Worm (Caenorhabditis elegans): ENCODE data around the gene math-42.

Gene math-42

DNA sequence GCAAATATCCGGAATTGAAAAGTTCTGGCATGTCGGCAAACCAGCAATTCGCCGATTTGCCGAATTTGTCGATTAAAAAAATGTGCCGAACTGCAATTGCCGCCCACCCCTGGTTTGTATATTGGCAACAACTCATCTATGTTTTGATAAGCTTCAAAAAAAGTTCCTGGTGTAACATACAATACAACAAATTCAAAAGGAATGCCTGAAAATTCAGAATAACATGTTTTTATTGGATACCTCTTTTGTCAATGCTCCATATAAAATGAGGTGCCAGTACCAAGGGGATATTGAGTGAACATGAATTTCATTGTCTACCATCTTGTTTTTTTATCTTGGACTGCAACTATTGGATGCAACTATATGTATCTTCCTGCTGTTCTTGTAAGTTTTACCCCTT, 18.5 kb upstream of the math-42 start, which contains the start of gene T16A1.4:
T16A1.4 (plus strand) TSS at position 301 of the 400 bp plus-strand sequence.
- no peak for TF ChIP-seq ref-1 (GFP tag; conservative IDR thresholded peaks at IDR 0.05)
- no peak for TF ChIP-seq med-1 (GFP tag; optimal IDR thresholded peaks at IDR 0.05; ENCODE audit: insufficient read depth)
- TF ChIP-seq ztf-23 (GFP tag; IDR thresholded peaks at IDR 0.05): no peak
- no peak for TF ChIP-seq tab-1 (GFP tag; IDR thresholded peaks at IDR 0.05)
- TF ChIP-seq flt-1 (GFP tag; IDR thresholded peaks at IDR 0.05): no peak

DNA sequence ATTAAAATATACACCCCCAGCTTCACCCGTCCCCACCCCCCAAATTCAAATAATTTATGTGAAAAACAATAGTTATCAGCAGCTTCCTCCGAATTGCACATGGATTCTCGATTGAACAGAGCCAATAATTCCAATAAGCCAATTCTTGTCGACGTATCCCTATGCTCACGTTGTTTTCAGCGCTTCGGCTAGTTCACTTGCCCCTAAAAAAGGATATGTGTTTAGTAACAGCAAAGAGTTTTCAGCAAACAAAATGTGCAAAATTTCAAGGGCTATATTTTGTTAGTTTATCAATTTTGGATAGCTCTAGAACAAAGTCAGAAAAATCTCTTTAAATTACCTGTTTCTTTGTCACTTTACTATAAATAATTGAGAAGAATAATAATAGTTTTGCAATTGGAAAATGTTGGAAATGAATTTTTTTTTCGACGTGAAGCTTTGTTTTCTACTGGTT, 16.0 kb upstream of the math-42 start, which contains the start of the genes T16A1.5 and fbxc-49:
T16A1.5 (minus strand) TSS at position 101 of the 454 bp plus-strand sequence.
fbxc-49 (plus strand) TSS at position 404 of the 454 bp plus-strand sequence.
- TF ChIP-seq ztf-29 (GFP tag; IDR thresholded peaks at IDR 0.05): no peak
- no peak for TF ChIP-seq T22C8.4 (GFP tag; IDR thresholded peaks at IDR 0.05)
- no peak for TF ChIP-seq klf-2 (GFP tag; conservative IDR thresholded peaks at IDR 0.05)
- no peak for TF ChIP-seq med-1 (GFP tag; optimal IDR thresholded peaks at IDR 0.05; ENCODE audit: insufficient read depth)
- TF ChIP-seq flt-1 (GFP tag; IDR thresholded peaks at IDR 0.05): no peak
- TF ChIP-seq tab-1 (GFP tag; IDR thresholded peaks at IDR 0.05): no peak
- no peak for TF ChIP-seq cog-1 (tag; optimal IDR thresholded peaks at IDR 0.05)

DNA sequence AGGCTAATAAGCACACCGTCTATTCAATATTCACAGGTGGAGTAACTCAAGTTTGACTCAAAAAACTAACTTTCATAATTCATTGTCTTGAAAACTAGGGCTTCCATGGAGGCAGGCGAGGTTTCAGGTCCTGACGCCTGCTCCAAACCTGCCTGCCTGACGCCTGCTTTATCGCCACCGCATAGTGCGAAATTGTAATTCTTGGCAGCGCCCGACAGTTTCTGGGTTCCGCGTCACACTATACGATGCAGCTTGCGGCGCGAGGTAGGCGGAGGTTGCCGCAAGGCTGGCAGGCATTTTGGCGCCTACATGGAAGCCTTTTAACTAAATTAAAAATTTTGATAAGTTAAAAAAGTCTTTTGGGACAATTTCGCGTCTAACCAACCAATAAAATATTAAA, 12.5 kb upstream of the math-42 start:
- TF ChIP-seq klf-2 (GFP tag; conservative IDR thresholded peaks at IDR 0.05) (no peak), ztf-29 (GFP tag; IDR thresholded peaks at IDR 0.05) (no peak), med-1 (GFP tag; optimal IDR thresholded peaks at IDR 0.05; ENCODE audit: insufficient read depth) (no peak), flt-1 (GFP tag; IDR thresholded peaks at IDR 0.05) (no peak)

DNA sequence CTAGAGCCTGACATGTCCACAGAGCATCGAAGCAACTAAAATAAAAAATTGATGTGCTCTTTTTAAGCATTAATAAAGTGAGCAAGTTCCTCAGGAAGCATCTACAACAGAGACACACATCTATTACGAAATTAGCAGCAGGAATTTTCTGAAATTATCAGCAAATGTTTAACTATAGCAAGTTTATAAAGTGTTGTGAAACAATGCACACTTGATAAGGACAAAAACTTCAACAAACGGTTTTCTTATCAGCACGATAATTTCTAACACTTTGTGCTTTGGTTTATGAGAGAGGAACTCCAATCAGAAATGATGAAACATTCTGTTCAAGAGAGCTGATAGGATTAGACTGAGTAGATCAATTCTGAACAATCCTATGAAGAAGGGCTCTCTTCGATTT, 9.1 kb upstream of the math-42 start, which contains the start of gene trpl-5:
trpl-5 (minus strand) TSS at position 32 of the 400 bp plus-strand sequence.
- TF ChIP-seq T22C8.4 (GFP tag; IDR thresholded peaks at IDR 0.05) (no peak), cog-1 (tag; optimal IDR thresholded peaks at IDR 0.05) (no peak), med-1 (GFP tag; optimal IDR thresholded peaks at IDR 0.05; ENCODE audit: insufficient read depth) (no peak), tab-1 (GFP tag; IDR thresholded peaks at IDR 0.05) (no peak), ref-1 (GFP tag; conservative IDR thresholded peaks at IDR 0.05) (no peak), ztf-29 (GFP tag; IDR thresholded peaks at IDR 0.05) (no peak), ztf-23 (GFP tag; IDR thresholded peaks at IDR 0.05) (no peak), flt-1 (GFP tag; IDR thresholded peaks at IDR 0.05) (no peak), klf-2 (GFP tag; conservative IDR thresholded peaks at IDR 0.05) (no peak)

DNA sequence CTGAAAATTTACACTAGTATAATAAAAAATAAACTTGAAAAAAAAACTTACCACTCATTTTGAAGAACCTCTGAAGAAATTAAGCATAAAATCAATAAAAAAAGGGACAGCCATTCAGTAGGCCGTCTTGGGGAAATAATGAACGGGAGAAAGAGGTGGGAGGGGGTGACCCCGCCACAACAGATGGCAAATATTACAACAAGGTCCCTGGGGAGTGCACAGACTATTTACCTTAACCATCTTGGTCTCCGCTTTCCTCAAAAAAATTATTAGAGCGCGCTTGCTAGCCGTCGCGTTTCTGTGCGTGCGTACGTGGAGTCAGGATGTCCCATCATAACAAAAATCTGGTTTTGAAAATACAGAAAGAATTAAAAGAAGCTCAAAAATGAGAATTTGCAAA, 7.8 kb upstream of the math-42 start, which contains the start of gene T16A1.10:
T16A1.10 (minus strand) TSS at position 123 of the 400 bp plus-strand sequence.
- TF ChIP-seq tab-1 (GFP tag; IDR thresholded peaks at IDR 0.05) (no peak), flt-1 (GFP tag; IDR thresholded peaks at IDR 0.05) (peak; percentile 50; the same call in 1 of the 2 replicates)

DNA sequence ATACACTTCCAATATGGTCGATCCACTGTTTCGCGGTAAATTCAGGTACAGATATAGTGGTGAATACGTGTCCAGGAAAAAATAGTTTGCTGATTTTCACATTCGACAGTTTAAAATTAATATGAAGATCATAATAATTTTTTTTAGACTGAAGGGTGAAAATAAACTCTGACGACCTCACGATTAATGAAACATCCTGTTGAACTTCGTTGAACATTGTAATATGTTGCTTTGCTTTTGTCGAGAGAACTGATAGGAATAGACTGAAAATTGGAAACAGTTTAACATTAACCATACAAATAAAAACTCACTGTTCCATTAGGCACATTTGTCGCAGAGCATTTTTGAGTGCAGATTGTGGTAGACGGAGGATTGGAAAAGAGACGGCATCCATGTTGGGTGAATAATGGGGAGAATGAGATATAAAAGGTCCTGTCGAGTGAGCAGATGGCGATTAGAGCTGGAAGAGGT, 6.2 kb upstream of the math-42 start, which contains the start of gene fbxb-37:
fbxb-37 (minus strand) TSS at position 421 of the 471 bp plus-strand sequence.
- TF ChIP-seq klf-2 (GFP tag; conservative IDR thresholded peaks at IDR 0.05): no peak
- no peak for TF ChIP-seq tab-1 (GFP tag; IDR thresholded peaks at IDR 0.05)
- TF ChIP-seq flt-1 (GFP tag; IDR thresholded peaks at IDR 0.05): no peak
- no peak for TF ChIP-seq ref-1 (GFP tag; conservative IDR thresholded peaks at IDR 0.05)
- TF ChIP-seq ztf-29 (GFP tag; IDR thresholded peaks at IDR 0.05): no peak
- TF ChIP-seq T22C8.4 (GFP tag; IDR thresholded peaks at IDR 0.05): no peak
- no peak for TF ChIP-seq med-1 (GFP tag; optimal IDR thresholded peaks at IDR 0.05; ENCODE audit: insufficient read depth)
- no peak for TF ChIP-seq ztf-23 (GFP tag; IDR thresholded peaks at IDR 0.05)
- TF ChIP-seq cog-1 (tag; optimal IDR thresholded peaks at IDR 0.05): no peak

DNA sequence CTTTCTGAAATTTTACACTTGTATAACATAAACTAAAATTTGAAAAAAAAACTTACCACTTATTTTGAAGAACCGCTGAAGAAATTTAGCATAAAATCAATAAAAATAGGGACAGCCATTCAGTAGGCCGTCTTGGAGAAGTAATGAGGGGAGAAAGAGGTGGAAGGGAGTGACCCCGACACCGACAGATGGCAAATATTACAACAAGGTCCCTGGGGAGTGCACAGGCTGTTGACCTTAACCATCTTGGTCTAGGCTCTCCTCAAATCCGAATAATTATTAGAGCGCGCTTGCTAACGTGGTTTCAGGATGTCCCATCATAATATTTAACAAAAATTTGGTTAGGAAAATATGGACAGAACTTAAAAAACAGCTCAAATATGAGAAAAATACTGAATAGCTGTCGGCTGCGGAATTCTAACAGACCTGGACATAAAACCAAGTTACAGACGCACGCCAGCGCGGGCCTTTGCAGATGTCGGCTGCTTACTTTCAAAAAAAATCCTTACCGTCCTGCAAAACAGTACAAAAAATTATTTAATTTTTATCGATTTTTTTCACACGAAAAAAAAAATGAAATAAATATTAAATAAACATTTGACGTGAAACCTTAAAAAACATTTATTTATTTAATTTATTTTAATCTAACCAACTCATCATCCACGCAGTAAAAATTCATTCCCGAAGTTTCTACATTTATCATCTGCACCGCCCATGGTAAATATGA, 4.6 kb upstream of the math-42 start, which contains the start of gene T16A1.2:
T16A1.2 (plus strand) TSS at position 677 of the 727 bp plus-strand sequence.
- no peak for TF ChIP-seq tab-1 (GFP tag; IDR thresholded peaks at IDR 0.05)
- no peak for TF ChIP-seq ztf-29 (GFP tag; IDR thresholded peaks at IDR 0.05)
- TF ChIP-seq flt-1 (GFP tag; IDR thresholded peaks at IDR 0.05): no peak
- no peak for TF ChIP-seq klf-2 (GFP tag; conservative IDR thresholded peaks at IDR 0.05)
- TF ChIP-seq cog-1 (tag; optimal IDR thresholded peaks at IDR 0.05): no peak
- TF ChIP-seq med-1 (GFP tag; optimal IDR thresholded peaks at IDR 0.05; ENCODE audit: insufficient read depth): no peak
- no peak for TF ChIP-seq ref-1 (GFP tag; conservative IDR thresholded peaks at IDR 0.05)
- no peak for TF ChIP-seq T22C8.4 (GFP tag; IDR thresholded peaks at IDR 0.05)
- TF ChIP-seq ztf-23 (GFP tag; IDR thresholded peaks at IDR 0.05): no peak

DNA sequence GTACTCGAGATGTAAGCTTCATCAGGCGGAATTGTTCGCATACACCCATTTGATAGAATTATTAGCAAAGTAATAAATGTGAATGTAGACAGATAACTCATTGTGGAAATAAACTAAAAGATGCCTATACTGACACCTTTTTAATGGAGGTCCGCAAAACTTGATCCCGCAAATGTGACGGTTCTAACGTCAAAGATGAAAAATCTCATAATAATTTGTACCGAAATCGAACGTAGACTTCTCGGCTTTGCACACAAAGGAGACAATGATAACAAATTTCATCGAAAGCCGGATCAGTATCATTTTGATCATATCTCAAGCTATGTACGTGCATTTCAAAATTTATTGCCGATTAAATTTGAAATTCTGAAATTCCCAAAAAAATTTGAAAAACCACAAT, 8.6 kb downstream of the math-42 start, which contains the start of gene R52.4:
R52.4 (minus strand) TSS at position 101 of the 400 bp plus-strand sequence.
- TF ChIP-seq med-1 (GFP tag; optimal IDR thresholded peaks at IDR 0.05; ENCODE audit: insufficient read depth): no peak
- no peak for TF ChIP-seq cog-1 (tag; optimal IDR thresholded peaks at IDR 0.05)
- TF ChIP-seq tab-1 (GFP tag; IDR thresholded peaks at IDR 0.05): no peak
- TF ChIP-seq ztf-29 (GFP tag; IDR thresholded peaks at IDR 0.05): no peak
- no peak for TF ChIP-seq ref-1 (GFP tag; conservative IDR thresholded peaks at IDR 0.05)
- TF ChIP-seq ztf-23 (GFP tag; IDR thresholded peaks at IDR 0.05): no peak
- TF ChIP-seq klf-2 (GFP tag; conservative IDR thresholded peaks at IDR 0.05): no peak
- TF ChIP-seq T22C8.4 (GFP tag; IDR thresholded peaks at IDR 0.05): no peak
- TF ChIP-seq flt-1 (GFP tag; IDR thresholded peaks at IDR 0.05): no peak

DNA sequence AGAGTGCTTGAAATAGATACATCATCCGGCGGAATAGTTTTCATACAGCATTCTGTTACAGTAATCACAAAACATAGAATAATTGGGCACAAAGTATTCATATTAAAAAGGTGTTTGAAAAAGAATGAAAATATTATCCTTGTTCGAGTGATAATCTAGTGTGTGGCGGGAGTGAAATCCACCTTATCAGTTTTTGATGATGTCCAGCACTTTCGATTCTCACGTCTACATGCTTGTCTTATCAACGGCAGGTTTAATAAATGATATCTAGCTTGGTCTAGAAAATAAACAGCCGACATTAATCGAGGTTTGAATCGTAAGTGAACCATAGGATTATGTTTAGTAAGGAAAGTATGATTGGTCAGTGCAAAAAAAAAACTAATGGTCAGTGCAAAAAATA, 10.2 kb downstream of the math-42 start, which contains the start of gene R52.5:
R52.5 (minus strand) TSS at position 101 of the 400 bp plus-strand sequence.
- TF ChIP-seq flt-1 (GFP tag; IDR thresholded peaks at IDR 0.05): no peak

DNA sequence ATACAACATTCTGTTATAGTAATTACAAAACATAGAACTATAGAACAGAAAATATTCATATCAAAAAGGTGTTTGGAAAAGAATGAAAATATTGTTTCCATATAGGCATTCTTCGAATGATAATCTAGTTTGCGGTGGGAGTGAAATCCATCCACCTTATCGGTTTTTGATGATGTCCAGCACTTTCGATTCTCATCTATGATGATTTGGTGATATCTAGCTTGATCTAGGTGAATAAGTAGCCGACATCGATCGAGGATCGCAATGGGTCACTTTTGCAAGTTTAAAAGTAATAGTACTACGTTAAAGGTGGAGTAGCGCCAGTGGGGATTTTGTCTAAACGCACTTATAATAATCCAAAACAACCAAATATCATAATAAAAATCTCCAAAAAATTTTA, 13.2 kb downstream of the math-42 start, which contains the start of gene R52.6:
R52.6 (minus strand) TSS at position 101 of the 400 bp plus-strand sequence.
- TF ChIP-seq ztf-29 (GFP tag; IDR thresholded peaks at IDR 0.05): no peak
- TF ChIP-seq tab-1 (GFP tag; IDR thresholded peaks at IDR 0.05): no peak
- no peak for TF ChIP-seq ref-1 (GFP tag; conservative IDR thresholded peaks at IDR 0.05)
